Fruit fly (Drosophila melanogaster) whole organism: ENCODE data around the gene Adk1.

Experiments used
- CG8478 ChIP-seq: fragments of >200 bp; optimal IDR thresholded peaks from 2 replicates; lab custom pipeline; 2018; ENCODE audit warnings: inconsistent platforms
- pan ChIP-seq: fragments of >200 bp; optimal IDR thresholded peaks from 2 replicates; lab custom pipeline; 2017
- usp ChIP-seq: fragments of >200 bp; optimal IDR thresholded peaks from 2 replicates; lab custom pipeline; 2017; ENCODE audit warnings: missing biosample characterization, missing genetic modification characterization, mixed read lengths

DNA sequence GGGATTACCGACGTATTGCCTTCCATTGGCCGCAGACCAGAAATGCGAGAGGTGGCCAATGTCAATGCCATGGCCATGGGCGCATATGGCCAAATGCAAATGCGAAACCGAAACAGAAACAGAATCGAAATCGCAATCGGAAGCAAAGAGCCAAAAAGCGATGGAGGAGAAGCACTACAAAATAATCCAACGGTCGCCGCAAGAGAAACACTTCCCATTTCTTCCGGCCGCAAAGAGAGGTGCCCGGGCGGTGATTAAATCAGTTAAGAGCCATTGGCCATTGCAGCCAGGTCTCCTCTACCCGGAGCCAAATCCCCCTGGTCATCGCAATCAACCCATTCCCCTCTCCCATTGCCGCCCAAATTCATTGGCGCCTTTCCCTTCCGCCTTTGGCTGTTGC, 16.5 kb downstream of the Adk1 start, which contains the start of gene CG14742:
- no peak for TF ChIP-seq pan (lab: Kevin White, UChicago)
- no peak for TF ChIP-seq usp
- no peak for TF ChIP-seq CG8478
